Fruit fly (Drosophila melanogaster) whole organism: Measurements from ENCODE around the gene CG4896.

Experiments
- CG8478 ChIP-seq: fragments of >200 bp; optimal IDR thresholded peaks from 2 replicates; lab custom pipeline; 2018; ENCODE audit warnings: inconsistent platforms
- Dll ChIP-seq: fragments of >200 bp; optimal IDR thresholded peaks from 2 replicates; lab custom pipeline; 2017
- EcR ChIP-seq, 2 experiments: fragments of >200 bp; optimal IDR thresholded peaks; 2 replicates each; lab custom pipeline; 2017; ENCODE audit warnings: missing biosample characterization in 2 of 2, missing genetic modification characterization in 2 of 2, missing genetic modification reagents in 2 of 2
- pan ChIP-seq: fragments of >200 bp; optimal IDR thresholded peaks from 2 replicates; lab custom pipeline; 2017
- psq ChIP-seq: fragments of >200 bp; optimal IDR thresholded peaks from 2 replicates; lab custom pipeline; 2017
- usp ChIP-seq: fragments of >200 bp; optimal IDR thresholded peaks from 2 replicates; lab custom pipeline; 2017; ENCODE audit warnings: missing biosample characterization, missing genetic modification characterization, mixed read lengths

Gene CG4896

DNA sequence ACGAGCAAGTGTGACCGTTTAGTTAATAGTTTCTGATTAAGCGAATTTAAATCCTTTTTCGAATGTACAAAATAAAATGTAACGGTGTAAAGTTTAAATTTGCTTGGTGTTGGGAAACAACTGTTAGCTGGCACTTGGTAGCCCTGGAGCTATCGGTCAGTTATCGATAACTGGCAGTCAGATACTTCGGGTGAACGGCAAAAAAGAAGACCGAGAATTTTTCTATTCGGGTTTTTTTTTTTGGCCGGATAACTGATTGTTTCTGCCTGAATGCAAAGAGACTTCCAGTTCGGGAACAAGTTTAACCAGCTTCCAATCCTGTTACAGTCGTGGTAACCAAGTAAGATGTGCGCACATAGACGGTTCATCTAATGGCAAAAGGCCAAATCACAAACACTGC, at the start of gene CG4896:
TSS of gene CG4896 (plus strand) at position 169 of the 400 bp plus-strand sequence.
- TF ChIP-seq usp (GFP tag; lab: Kevin White, UChicago) (no peak), Dll (lab: Kevin White, UChicago) (no peak), CG8478 (lab: Kevin White, UChicago) (no peak), psq (no peak), pan (lab: Kevin White, UChicago) (no peak), EcR (GFP tag; optimal IDR thresholded peaks at IDR 0.05; lab: Kevin White, UChicago) (no peak)

DNA sequence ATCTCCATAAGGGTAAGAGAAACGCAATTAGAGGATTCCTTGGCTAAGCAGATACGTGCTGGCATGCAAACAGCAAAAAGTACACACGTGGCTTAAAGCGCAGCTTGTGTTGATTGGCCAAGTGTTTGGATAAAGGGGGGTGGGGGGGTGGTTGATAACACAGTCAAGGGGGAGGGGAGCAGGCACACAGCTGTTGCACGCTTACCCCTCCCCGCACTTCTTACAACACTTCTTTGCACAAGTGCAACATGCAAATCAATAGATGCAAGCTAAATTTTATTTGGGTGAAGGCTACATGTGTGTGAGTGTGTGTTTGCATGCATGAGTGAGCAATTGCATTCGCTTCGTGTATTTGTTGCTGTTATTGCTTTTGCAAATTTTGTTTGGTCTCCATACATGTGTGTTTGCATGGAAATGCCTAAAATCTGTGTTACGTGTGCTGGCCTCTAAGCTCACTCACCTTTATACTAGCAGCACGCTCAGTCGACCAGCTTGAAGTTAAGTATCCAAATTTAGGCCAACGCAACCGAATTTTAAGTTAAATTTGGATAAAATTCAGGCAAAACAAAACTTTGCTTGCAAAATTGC, 49.1 kb upstream of the CG4896 start:
- TF ChIP-seq usp (GFP tag; lab: Kevin White, UChicago) (no peak), CG8478 (lab: Kevin White, UChicago) (no peak), EcR (GFP tag; optimal IDR thresholded peaks at IDR 0.05; lab: Kevin White, UChicago) (no peak)

DNA sequence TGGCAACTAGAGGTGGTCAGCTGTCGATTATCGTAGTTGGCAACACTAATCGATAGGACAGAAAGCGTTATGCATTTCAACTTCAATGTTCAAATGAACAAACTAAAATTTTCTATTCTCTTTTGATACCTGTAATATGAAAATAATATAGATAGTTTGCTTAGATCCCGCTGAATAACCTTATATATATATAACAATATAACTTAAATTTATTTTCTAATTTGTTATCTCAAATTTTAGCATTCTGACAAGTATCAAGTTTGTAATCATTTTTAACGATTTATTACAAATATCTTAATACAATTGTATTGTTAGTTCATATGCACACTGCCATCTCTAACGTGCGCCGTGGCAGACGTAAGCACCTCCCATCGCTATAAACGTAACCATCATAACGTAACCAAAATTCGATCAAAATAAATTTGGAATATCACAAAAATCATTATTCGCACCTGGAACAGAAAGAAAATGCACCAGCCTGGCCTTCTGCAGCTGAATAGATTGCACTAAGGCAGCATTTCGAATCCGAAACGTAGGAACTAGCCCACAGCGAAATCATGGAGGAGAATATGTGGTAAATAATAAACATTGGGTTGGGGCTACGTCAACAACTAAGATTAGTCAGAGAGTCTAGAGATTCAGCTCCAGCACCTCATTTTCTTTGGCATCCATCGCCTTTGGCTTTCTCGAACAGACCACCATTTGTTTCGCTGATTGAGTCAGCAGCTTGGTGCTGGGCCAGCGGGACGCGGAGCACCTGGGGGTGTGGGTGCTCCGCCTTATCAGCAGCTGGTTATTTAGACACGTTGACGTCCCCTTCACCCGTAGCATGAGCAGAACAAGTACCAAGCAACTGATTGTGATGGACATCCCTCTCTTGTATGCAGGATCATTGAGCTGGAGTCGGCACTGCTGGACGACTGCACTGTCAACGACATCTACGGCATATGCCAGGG, 48.3 kb upstream of the CG4896 start, which contains the start of the genes Pino and TBC1D23:
TSS of gene Pino (minus strand) at position 22 of the 956 bp plus-strand sequence.
TSS of gene TBC1D23 (plus strand) at position 385 of the 956 bp plus-strand sequence.
- TF ChIP-seq Dll (lab: Kevin White, UChicago) (no peak), psq (no peak), CG8478 (lab: Kevin White, UChicago) (no peak), pan (lab: Kevin White, UChicago) (no peak), usp (GFP tag; lab: Kevin White, UChicago) (no peak), EcR (GFP tag; optimal IDR thresholded peaks at IDR 0.05; lab: Kevin White, UChicago) (no peak)

DNA sequence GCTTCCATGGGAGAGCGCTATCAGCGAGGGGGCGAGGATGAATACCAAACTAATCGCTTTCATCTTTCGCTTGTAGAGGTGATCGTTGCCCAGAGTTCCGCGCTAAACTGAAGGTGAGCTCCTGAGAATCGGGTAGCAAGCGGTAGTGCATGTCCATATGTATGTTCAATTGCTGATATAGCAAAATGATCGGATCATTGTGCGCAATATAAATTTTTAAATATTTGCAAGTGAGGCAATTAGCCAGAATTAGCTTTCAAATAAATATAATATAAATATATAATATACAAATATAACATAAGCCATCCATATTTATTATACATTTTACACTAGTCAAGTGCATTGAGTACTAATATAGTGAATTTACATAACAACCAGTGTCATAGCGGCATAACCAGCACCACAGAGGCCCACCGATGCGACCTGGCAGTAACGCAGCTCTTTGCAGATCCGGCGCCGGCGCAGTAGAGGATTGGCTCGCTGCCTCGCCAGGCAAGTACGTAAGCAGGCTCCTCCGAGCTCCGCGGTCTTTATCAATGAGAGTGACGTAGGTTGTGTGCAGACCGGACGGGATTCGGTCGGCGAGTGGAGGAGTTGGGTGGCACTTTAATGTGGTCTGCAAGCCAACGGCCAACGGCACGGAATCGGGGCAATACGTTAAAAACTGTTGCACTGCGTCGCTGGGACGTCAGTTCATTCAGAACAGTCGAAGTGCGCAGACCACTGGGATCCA, 43.3 kb upstream of the CG4896 start, which contains the start of the genes Iris and CG4577:
TSS of gene Iris (minus strand) at position 88 of the 733 bp plus-strand sequence.
TSS of gene CG4577 (plus strand) at position 683 of the 733 bp plus-strand sequence.
- TF ChIP-seq Dll (lab: Kevin White, UChicago) (no peak), psq (no peak), pan (lab: Kevin White, UChicago) (no peak), usp (GFP tag; lab: Kevin White, UChicago) (no peak), EcR (GFP tag; optimal IDR thresholded peaks at IDR 0.05; lab: Kevin White, UChicago) (no peak), CG8478 (lab: Kevin White, UChicago) (no peak)

DNA sequence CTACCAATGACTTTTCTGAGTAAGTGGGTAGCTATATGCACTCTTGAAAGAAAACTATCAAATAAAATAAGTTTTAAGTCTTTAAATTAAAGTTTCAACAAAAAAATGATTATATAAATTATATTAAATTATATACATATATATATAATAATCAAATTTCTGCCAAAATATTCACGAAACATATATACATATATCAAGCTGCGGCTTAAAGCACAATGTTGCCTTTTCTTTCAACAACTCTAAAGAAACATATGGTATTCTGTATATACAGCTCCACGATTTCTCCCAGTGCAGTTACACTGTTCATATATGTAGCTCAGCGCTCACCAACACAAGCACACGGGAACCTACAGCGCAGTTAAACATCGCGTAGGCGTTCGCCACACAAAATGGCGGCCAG, 42.0 kb upstream of the CG4896 start:
- TF ChIP-seq pan (lab: Kevin White, UChicago) (no peak), EcR (GFP tag; optimal IDR thresholded peaks at IDR 0.05; lab: Kevin White, UChicago) (no peak), CG8478 (lab: Kevin White, UChicago) (no peak), usp (GFP tag; lab: Kevin White, UChicago) (no peak), Dll (lab: Kevin White, UChicago) (no peak)

DNA sequence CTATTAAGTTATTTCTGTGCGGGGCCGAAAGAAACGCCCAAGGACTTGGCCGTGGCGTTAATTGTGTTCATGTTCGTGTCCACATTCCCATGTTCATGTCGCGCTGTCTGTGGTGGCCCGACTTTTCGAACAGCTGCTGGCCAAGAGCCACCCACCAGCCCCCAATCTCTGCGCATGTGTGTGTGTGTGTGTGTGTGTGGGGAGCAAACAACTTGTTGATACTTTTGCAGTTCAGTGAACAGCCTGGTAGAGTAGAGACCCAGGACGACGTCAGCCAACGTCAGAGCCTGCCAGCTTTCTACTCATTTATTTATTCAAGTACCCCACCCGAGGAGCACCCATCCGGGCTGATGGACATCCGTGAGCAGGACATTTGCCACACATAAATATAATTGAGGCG, 40.5 kb upstream of the CG4896 start:
- TF ChIP-seq usp (GFP tag; lab: Kevin White, UChicago) (no peak), Dll (lab: Kevin White, UChicago) (no peak), CG8478 (lab: Kevin White, UChicago) (no peak), EcR (GFP tag; optimal IDR thresholded peaks at IDR 0.05; lab: Kevin White, UChicago) (no peak), psq (no peak), pan (lab: Kevin White, UChicago) (no peak)

DNA sequence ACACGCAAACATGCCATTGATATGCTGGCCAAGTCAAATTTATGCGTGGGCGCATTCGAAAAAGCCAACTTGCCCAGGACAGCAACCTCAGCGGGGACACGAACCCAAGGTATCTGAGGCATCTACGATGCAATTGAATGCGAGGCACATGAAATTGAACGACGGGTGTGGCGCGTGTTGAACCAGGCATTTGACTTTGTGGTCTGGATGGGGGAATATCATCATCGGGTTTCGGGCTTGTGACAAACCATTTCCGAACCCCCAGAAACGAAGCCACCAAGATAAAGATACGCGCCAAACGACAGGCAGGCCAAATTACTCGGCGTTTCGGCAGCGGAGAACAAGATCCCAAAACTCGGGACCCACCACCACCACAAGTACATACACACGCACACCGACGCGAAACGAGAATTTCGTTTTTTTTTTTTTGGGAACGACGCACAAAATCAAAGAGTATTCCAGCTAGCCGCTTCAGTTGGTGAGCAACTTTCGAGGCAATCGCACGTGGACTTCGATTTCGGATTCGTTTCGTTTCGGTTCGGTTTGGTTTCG, 34.7 kb upstream of the CG4896 start, which contains the start of gene MFS3:
TSS of gene MFS3 (plus strand) at position 472 of the 552 bp plus-strand sequence.
- peak; percentile 18 for TF ChIP-seq Dll (lab: Kevin White, UChicago)
- TF ChIP-seq pan (lab: Kevin White, UChicago): no peak

DNA sequence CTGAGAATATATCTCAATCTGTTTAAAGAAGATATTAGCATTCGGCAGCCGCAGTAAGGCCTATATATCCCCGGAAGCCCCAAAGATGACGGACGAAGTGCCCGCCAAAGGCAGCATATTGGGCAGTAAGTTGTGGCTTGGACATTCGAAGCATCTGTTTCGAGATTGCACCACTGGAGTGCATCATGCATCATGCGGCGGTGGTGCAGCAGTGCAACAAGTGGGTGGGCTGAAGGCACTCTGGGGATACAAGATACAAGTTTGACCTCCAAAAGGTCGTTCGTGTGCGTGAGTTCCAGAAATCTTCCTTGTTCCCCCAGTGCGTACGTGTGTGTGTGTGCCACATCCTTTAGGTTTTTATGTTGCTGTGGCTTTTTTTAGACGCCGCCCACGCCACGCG, 34.2 kb upstream of the CG4896 start:
- TF ChIP-seq usp (GFP tag; lab: Kevin White, UChicago) (no peak), Dll (lab: Kevin White, UChicago) (no peak), psq (no peak), CG8478 (lab: Kevin White, UChicago) (no peak), EcR (GFP tag; optimal IDR thresholded peaks at IDR 0.05; lab: Kevin White, UChicago) (no peak), pan (lab: Kevin White, UChicago) (no peak)

DNA sequence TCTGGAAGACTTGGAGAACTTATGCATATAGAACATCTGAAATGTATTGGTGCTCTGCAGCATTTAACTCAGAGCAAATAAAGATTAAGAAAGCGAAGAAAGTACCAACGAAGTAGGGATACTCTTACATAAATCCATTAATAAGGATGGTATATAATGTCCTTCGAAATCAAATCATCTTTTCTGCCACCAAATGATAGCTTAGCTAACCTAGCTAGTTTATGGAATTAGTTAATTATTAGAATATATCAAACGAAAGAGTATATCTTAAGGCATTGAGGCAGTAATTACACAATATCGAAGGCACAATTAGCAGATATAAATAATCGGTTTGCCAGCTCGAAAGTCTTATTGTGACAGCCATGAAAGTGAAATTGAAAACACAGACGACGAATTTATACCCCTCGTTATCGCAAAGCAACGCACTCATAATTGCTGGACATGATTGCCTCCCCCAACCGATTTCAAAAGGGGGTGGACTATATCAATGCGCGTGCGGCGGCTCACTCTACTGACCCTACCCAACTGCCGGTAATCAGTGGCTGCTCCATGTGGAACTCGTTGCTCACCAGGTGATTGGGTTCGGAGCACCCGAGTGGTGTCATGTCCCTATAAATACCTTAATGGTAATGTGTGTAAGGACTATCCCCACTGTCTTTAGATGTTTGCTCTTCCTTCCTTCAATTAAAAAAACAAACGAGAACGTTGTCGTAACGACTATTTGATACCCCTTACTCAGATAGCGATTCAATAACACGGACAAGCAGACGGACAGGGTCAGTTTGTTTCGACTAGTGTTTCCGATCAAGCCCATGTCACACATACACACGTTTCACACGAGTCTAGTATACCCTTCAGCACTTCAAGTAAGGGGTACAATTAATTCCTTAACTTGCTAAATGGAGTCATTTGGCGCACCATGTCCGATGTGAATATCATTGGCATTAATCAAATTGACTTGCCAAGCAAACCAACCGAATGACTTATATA, 32.8 kb upstream of the CG4896 start:
- TF ChIP-seq pan (lab: Kevin White, UChicago) (peak; percentile 75), psq (no peak)

DNA sequence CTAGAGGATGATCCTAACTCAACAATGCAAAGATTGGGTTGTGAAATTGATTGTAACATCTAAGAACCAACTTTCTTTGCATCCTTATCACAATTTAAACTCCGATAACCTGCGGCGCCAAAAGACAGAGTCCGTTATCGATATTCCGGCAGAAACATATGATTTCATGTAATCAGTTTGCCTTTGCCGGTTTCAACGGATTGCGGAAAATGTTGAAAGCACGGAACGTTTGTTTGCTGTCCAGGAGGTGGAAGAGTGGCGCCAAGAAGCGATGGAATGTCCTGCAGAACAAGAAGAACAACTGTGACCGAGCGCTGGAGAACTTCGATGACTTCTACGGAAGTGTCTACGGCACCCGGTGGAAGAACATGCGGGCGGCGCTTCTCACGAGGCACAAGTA, 29.8 kb upstream of the CG4896 start:
- TF ChIP-seq Dll (lab: Kevin White, UChicago): no peak
- TF ChIP-seq CG8478 (lab: Kevin White, UChicago): no peak
- no peak for TF ChIP-seq pan (lab: Kevin White, UChicago)
- no peak for TF ChIP-seq EcR (GFP tag; optimal IDR thresholded peaks at IDR 0.05; lab: Kevin White, UChicago)
- TF ChIP-seq usp (GFP tag; lab: Kevin White, UChicago): no peak
- no peak for TF ChIP-seq psq
